Worm (Caenorhabditis elegans): ENCODE results near the gene srt-35.
"Not testable (repeated sequence)": the region's sequence is repeated elsewhere in the genome, so short reads cannot be mapped to it uniquely, and the experiment has no call there.

Gene srt-35

ce11 chrV:4218268-4218667 is 46.1 kb downstream of the srt-35 start:
- no peak for TF ChIP-seq ceh-82 (tag; optimal IDR thresholded peaks at IDR 0.05)
- no peak for TF ChIP-seq nhr-43 (tag; optimal IDR thresholded peaks at IDR 0.05; ENCODE audit: poor library complexity, severe bottlenecking)
- no peak for TF ChIP-seq nhr-77 (tag; optimal IDR thresholded peaks at IDR 0.05)
- TF ChIP-seq nfya-1 (tag; optimal IDR thresholded peaks at IDR 0.05; ENCODE audit: insufficient read depth): peak; percentile 10
- no peak for TF ChIP-seq mdl-1 (tag; optimal IDR thresholded peaks at IDR 0.05)
- TF ChIP-seq lin-39 (tag; optimal IDR thresholded peaks at IDR 0.05): peak; percentile 24
- TF ChIP-seq elt-1 (tag; optimal IDR thresholded peaks at IDR 0.05): peak; percentile 46
- TF ChIP-seq unc-39 (tag; optimal IDR thresholded peaks at IDR 0.05): no peak
- TF ChIP-seq egl-5 (tag; optimal IDR thresholded peaks at IDR 0.05): no peak

ce11 chrV:4216902-4217301 is 47.5 kb downstream of the srt-35 start:
- TF ChIP-seq jun-1 (tag; optimal IDR thresholded peaks at IDR 0.05) (no peak), daf-12 (tag; optimal IDR thresholded peaks at IDR 0.05) (no peak), ama-1 (optimal IDR thresholded peaks at IDR 0.05) (no peak)

- TF ChIP-seq nhr-25, nhr-237, nhr-11 (tag; optimal IDR thresholded peaks at IDR 0.05): not testable (repeated sequence)
These were observed 48.6 kb downstream of the srt-35 start, which contains the start of gene H43I07.4 for ce11 chrV:4215856-4216255. H43I07.4 (plus strand) TSS chrV:4216156.

- TF ChIP-seq fkh-10 (GFP tag; optimal IDR thresholded peaks at IDR 0.05): peak; percentile 75
- no peak for TF ChIP-seq snpc-4 (tag; optimal IDR thresholded peaks at IDR 0.05)
These were observed 52.9 kb downstream of the srt-35 start for ce11 chrV:4211521-4211920.

Data from whole organism, L3 larva.